Fruit fly (Drosophila melanogaster) S2 (cell line): ENCODE data around the gene t-cup.

ENCODE experiments used
- CG8478 ChIP-seq: fragments of >200 bp; optimal IDR thresholded peaks from 2 replicates; lab custom pipeline; 2018
- CTCF ChIP-seq, 2 experiments: fragments of >200 bp; optimal IDR thresholded peaks; 2 replicates each; lab custom pipeline; 2018

Gene t-cup

dm6 chr2L:12469235-12469634, 27.9 kb downstream of the t-cup start:
- no peak for TF ChIP-seq CTCF (optimal IDR thresholded peaks at IDR 0.05; lab: Kevin White, UChicago)
- TF ChIP-seq CG8478 (lab: Kevin White, UChicago): no peak

dm6 chr2L:12468813-12469212, 28.3 kb downstream of the t-cup start:
- TF ChIP-seq CG8478 (lab: Kevin White, UChicago) (no peak), CTCF (optimal IDR thresholded peaks at IDR 0.05; lab: Kevin White, UChicago) (no peak)

- no peak for TF ChIP-seq CTCF (optimal IDR thresholded peaks at IDR 0.05; lab: Kevin White, UChicago)
- no peak for TF ChIP-seq CG8478 (lab: Kevin White, UChicago)
Measured at dm6 chr2L:12467673-12468072, 29.5 kb downstream of the t-cup start.

dm6 chr2L:12466506-12467043, 30.6 kb downstream of the t-cup start:
- TF ChIP-seq CTCF (optimal IDR thresholded peaks at IDR 0.05; lab: Kevin White, UChicago) (no peak), CG8478 (lab: Kevin White, UChicago) (no peak)

dm6 chr2L:12465164-12466011, 31.7 kb downstream of the t-cup start:
- TF ChIP-seq CTCF (optimal IDR thresholded peaks at IDR 0.05; lab: Kevin White, UChicago) (no peak), CG8478 (lab: Kevin White, UChicago) (no peak)

dm6 chr2L:12464065-12464464, 33.1 kb downstream of the t-cup start:
- TF ChIP-seq CTCF (optimal IDR thresholded peaks at IDR 0.05; lab: Kevin White, UChicago) (no peak), CG8478 (lab: Kevin White, UChicago) (no peak)

- TF ChIP-seq CTCF (optimal IDR thresholded peaks at IDR 0.05; lab: Kevin White, UChicago) (no peak), CG8478 (lab: Kevin White, UChicago) (no peak)
Measured at dm6 chr2L:12463037-12463436, 34.1 kb downstream of the t-cup start.

- no peak for TF ChIP-seq CTCF (optimal IDR thresholded peaks at IDR 0.05; lab: Kevin White, UChicago)
- no peak for TF ChIP-seq CG8478 (lab: Kevin White, UChicago)
Measured at dm6 chr2L:12460767-12461739, 36.1 kb downstream of the t-cup start.

dm6 chr2L:12459841-12460240, 37.3 kb downstream of the t-cup start:
- TF ChIP-seq CTCF (optimal IDR thresholded peaks at IDR 0.05; lab: Kevin White, UChicago) (no peak), CG8478 (lab: Kevin White, UChicago) (no peak)

dm6 chr2L:12459191-12459590, 37.9 kb downstream of the t-cup start:
- TF ChIP-seq CG8478 (lab: Kevin White, UChicago) (no peak), CTCF (optimal IDR thresholded peaks at IDR 0.05; lab: Kevin White, UChicago) (no peak)

- TF ChIP-seq CTCF (optimal IDR thresholded peaks at IDR 0.05; lab: Kevin White, UChicago): no peak
- TF ChIP-seq CG8478 (lab: Kevin White, UChicago): no peak
Measured at dm6 chr2L:12457715-12458114, 39.4 kb downstream of the t-cup start.

- TF ChIP-seq CTCF (optimal IDR thresholded peaks at IDR 0.05; lab: Kevin White, UChicago) (no peak), CG8478 (lab: Kevin White, UChicago) (no peak)
Measured at dm6 chr2L:12457201-12457600, 39.9 kb downstream of the t-cup start.

- TF ChIP-seq CTCF (optimal IDR thresholded peaks at IDR 0.05; lab: Kevin White, UChicago) (no peak), CG8478 (lab: Kevin White, UChicago) (no peak)
Measured at dm6 chr2L:12455750-12456149, 41.4 kb downstream of the t-cup start.

dm6 chr2L:12455049-12455448, 42.1 kb downstream of the t-cup start:
- TF ChIP-seq CG8478 (lab: Kevin White, UChicago): no peak
- peak; percentile 37 to 51 for TF ChIP-seq CTCF (optimal IDR thresholded peaks at IDR 0.05; lab: Kevin White, UChicago)
